Fruit fly (Drosophila melanogaster) whole organism, embryonic: ENCODE data around the gene Prosbeta2R2.

ENCODE experiments used
- Antp ChIP-seq: fragments of 200-800 bp; sonication (Bioruptor generic); optimal IDR thresholded peaks from 3 replicates; lab custom pipeline; 2016; ENCODE audit warnings: missing biosample characterization, missing genetic modification characterization
- Asciz ChIP-seq: fragments of 200-800 bp; sonication (Bioruptor generic); optimal IDR thresholded peaks from 2 replicates; lab custom pipeline; 2017; ENCODE audit warnings: missing biosample characterization, mild to moderate bottlenecking, missing genetic modification characterization, missing genetic modification reagents
- Awh ChIP-seq: fragments of 200-800 bp; sonication (Bioruptor generic); IDR thresholded peaks from 2 replicates; pipeline ENCODE4, ENCODE4 v1.3.6; 2022; ENCODE audit warnings: missing biosample characterization, missing genetic modification characterization
- CG10147 ChIP-seq: fragments of 200-800 bp; sonication (Bioruptor generic); optimal IDR thresholded peaks from 2 replicates; lab custom pipeline; 2019; ENCODE audit warnings: missing biosample characterization, mild to moderate bottlenecking, missing genetic modification characterization, moderate library complexity
- CG10267 ChIP-seq: fragments of 200-800 bp; sonication (Bioruptor generic); optimal IDR thresholded peaks from 2 replicates; lab custom pipeline; 2018; ENCODE audit warnings: missing biosample characterization, mild to moderate bottlenecking, missing genetic modification characterization, moderate library complexity
- CG10274 ChIP-seq: fragments of 200-800 bp; sonication (Bioruptor generic); optimal IDR thresholded peaks from 3 replicates; lab custom pipeline; 2017; ENCODE audit warnings: missing biosample characterization, mild to moderate bottlenecking, missing genetic modification characterization
- CG12104 ChIP-seq: fragments of 200-800 bp; sonication (Bioruptor generic); optimal IDR thresholded peaks from 3 replicates; lab custom pipeline; 2016; ENCODE audit warnings: missing biosample characterization, missing genetic modification characterization
- CG12299 ChIP-seq: fragments of 200-800 bp; sonication (Bioruptor generic); optimal IDR thresholded peaks from 2 replicates; lab custom pipeline; 2018; ENCODE audit warnings: missing biosample characterization, mild to moderate bottlenecking, missing genetic modification characterization
- CG12391 ChIP-seq: fragments of 200-800 bp; sonication (Bioruptor generic); optimal IDR thresholded peaks from 3 replicates; lab custom pipeline; 2018; ENCODE audit warnings: missing biosample characterization, mild to moderate bottlenecking, missing genetic modification characterization, moderate library complexity
- CG13296 ChIP-seq: fragments of 200-800 bp; sonication (Bioruptor generic); optimal IDR thresholded peaks from 3 replicates; lab custom pipeline; 2018; ENCODE audit warnings: missing biosample characterization, mild to moderate bottlenecking, missing genetic modification characterization
- CG13894 ChIP-seq: fragments of 200-800 bp; sonication (Bioruptor generic); optimal IDR thresholded peaks from 3 replicates; lab custom pipeline; 2018; ENCODE audit warnings: missing biosample characterization, mild to moderate bottlenecking, missing genetic modification characterization, moderate library complexity
- CG15011 ChIP-seq: fragments of 200-800 bp; sonication (Bioruptor generic); optimal IDR thresholded peaks from 3 replicates; lab custom pipeline; 2018; ENCODE audit warnings: missing biosample characterization, mild to moderate bottlenecking, missing genetic modification characterization
- CG15269 ChIP-seq: fragments of 200-800 bp; sonication (Bioruptor generic); optimal IDR thresholded peaks from 2 replicates; lab custom pipeline; 2018; ENCODE audit warnings: missing biosample characterization, mild to moderate bottlenecking, missing genetic modification characterization, moderate library complexity
- CG17359 ChIP-seq: fragments of 200-800 bp; sonication (Bioruptor generic); optimal IDR thresholded peaks from 3 replicates; lab custom pipeline; 2018; ENCODE audit warnings: missing biosample characterization, mild to moderate bottlenecking, missing genetic modification characterization, moderate library complexity
- CG17361 ChIP-seq: fragments of 200-800 bp; sonication (Bioruptor generic); IDR thresholded peaks from 3 replicates; pipeline ENCODE4 v1.3.6; 2022; ENCODE audit warnings: missing biosample characterization, missing genetic modification characterization
- CG17385 ChIP-seq: fragments of 200-800 bp; sonication (Bioruptor generic); optimal IDR thresholded peaks from 3 replicates; lab custom pipeline; 2018; ENCODE audit warnings: missing biosample characterization, mild to moderate bottlenecking, missing genetic modification characterization
- CG18011 ChIP-seq: fragments of 200-800 bp; sonication (Bioruptor generic); optimal IDR thresholded peaks from 2 replicates; lab custom pipeline; 2017; ENCODE audit warnings: missing biosample characterization, missing genetic modification characterization, mild to moderate bottlenecking, moderate library complexity, missing genotype
- CG2120 ChIP-seq: fragments of 200-800 bp; sonication (Bioruptor generic); optimal IDR thresholded peaks from 3 replicates; lab custom pipeline; 2016; ENCODE audit warnings: missing biosample characterization, missing genetic modification characterization
- CG2202 ChIP-seq: fragments of 200-800 bp; sonication (Bioruptor generic); optimal IDR thresholded peaks from 2 replicates; lab custom pipeline; 2018; ENCODE audit warnings: missing biosample characterization, mild to moderate bottlenecking, missing genetic modification characterization
- CG2712 ChIP-seq: fragments of 200-800 bp; optimal IDR thresholded peaks from 3 replicates; lab custom pipeline; 2019; ENCODE audit warnings: missing biosample characterization, mild to moderate bottlenecking, missing genetic modification characterization, moderate library complexity
- CG31441 ChIP-seq: fragments of 200-800 bp; sonication (Bioruptor generic); IDR thresholded peaks from 2 replicates; pipeline ENCODE4 v1.3.6; 2022; ENCODE audit warnings: missing biosample characterization, missing genetic modification characterization
- CG33213 ChIP-seq: fragments of 200-800 bp; sonication (Bioruptor generic); optimal IDR thresholded peaks from 3 replicates; lab custom pipeline; 2016; ENCODE audit warnings: missing biosample characterization, missing genetic modification characterization
- CG3407 ChIP-seq: fragments of 200-800 bp; sonication (Bioruptor generic); optimal IDR thresholded peaks from 2 replicates; lab custom pipeline; 2018; ENCODE audit warnings: missing biosample characterization, mild to moderate bottlenecking, missing genetic modification characterization
- CG6791 ChIP-seq: fragments of 200-800 bp; sonication (Bioruptor generic); IDR thresholded peaks from 3 replicates; pipeline ENCODE4 v1.3.6; 2022; ENCODE audit warnings: missing biosample characterization, missing genetic modification characterization; ENCODE audit not compliant: partially characterized antibody
- CG9727 ChIP-seq: fragments of 200-800 bp; sonication (Bioruptor generic); optimal IDR thresholded peaks from 3 replicates; lab custom pipeline; 2017; ENCODE audit warnings: missing biosample characterization, mild to moderate bottlenecking, missing genetic modification characterization
- D19A ChIP-seq: fragments of 200-800 bp; optimal IDR thresholded peaks from 3 replicates; lab custom pipeline; 2019; ENCODE audit warnings: missing biosample characterization, mild to moderate bottlenecking, missing genetic modification characterization, moderate library complexity
- D19B ChIP-seq: fragments of 200-800 bp; sonication (Bioruptor generic); optimal IDR thresholded peaks from 2 replicates; lab custom pipeline; 2017; ENCODE audit warnings: missing biosample characterization, mild to moderate bottlenecking, missing genetic modification characterization
- Fer1 ChIP-seq: fragments of 200-800 bp; sonication (Bioruptor generic); optimal IDR thresholded peaks from 2 replicates; lab custom pipeline; 2017; ENCODE audit warnings: missing biosample characterization, mild to moderate bottlenecking, missing genetic modification characterization
- GATAe ChIP-seq: fragments of 200-800 bp; sonication (Bioruptor generic); conservative IDR thresholded peaks from 2 replicates; pipeline ENCODE4 v1.3.6; 2022; ENCODE audit warnings: missing biosample characterization, missing genetic modification characterization
- Lpt ChIP-seq: fragments of >200 bp; optimal IDR thresholded peaks from 2 replicates; lab custom pipeline; 2018; ENCODE audit warnings: missing biosample characterization, missing genetic modification characterization
- Oli ChIP-seq: fragments of 200-800 bp; sonication (Bioruptor generic); optimal IDR thresholded peaks from 2 replicates; lab custom pipeline; 2018; ENCODE audit warnings: missing biosample characterization, mild to moderate bottlenecking, missing genetic modification characterization, moderate library complexity
- Side ChIP-seq: fragments of 200-800 bp; sonication (Bioruptor generic); optimal IDR thresholded peaks from 2 replicates; lab custom pipeline; 2016; ENCODE audit warnings: missing biosample characterization, missing genetic modification characterization
- Taf1 ChIP-seq: fragments of 200-800 bp; sonication (Bioruptor generic); IDR thresholded peaks from 2 replicates; pipeline ENCODE4 v1.3.6; 2022; ENCODE audit warnings: missing biosample characterization, missing genetic modification characterization
- YL-1 ChIP-seq: fragments of 200-800 bp; sonication (Bioruptor generic); optimal IDR thresholded peaks from 3 replicates; lab custom pipeline; 2017; ENCODE audit warnings: missing biosample characterization, mild to moderate bottlenecking, missing genetic modification characterization
- chif ChIP-seq, 2 experiments: fragments of 200-800 bp; sonication (Bioruptor generic); optimal IDR thresholded peaks; 3 replicates each; lab custom pipeline; 2016; ENCODE audit warnings: missing biosample characterization in 2 of 2, missing genetic modification characterization in 2 of 2
- dmrt11E ChIP-seq: fragments of 200-800 bp; sonication (Bioruptor generic); optimal IDR thresholded peaks from 3 replicates; lab custom pipeline; 2018; ENCODE audit warnings: missing biosample characterization, mild to moderate bottlenecking, missing genetic modification characterization, moderate library complexity
- emc ChIP-seq: fragments of 200-800 bp; sonication (Bioruptor generic); optimal IDR thresholded peaks from 2 replicates; lab custom pipeline; 2016; ENCODE audit warnings: missing biosample characterization, missing genetic modification characterization
- grau ChIP-seq: fragments of 200-800 bp; optimal IDR thresholded peaks from 3 replicates; lab custom pipeline; 2019; ENCODE audit warnings: missing biosample characterization, mild to moderate bottlenecking, missing genetic modification characterization, moderate library complexity
- mam ChIP-seq: fragments of 200-800 bp; sonication (Bioruptor generic); optimal IDR thresholded peaks from 3 replicates; lab custom pipeline; 2016; ENCODE audit warnings: missing biosample characterization, missing genetic modification characterization
- otp ChIP-seq: fragments of 200-800 bp; sonication (Bioruptor generic); IDR thresholded peaks from 3 replicates; pipeline ENCODE4, ENCODE4 v1.3.6; 2022; ENCODE audit warnings: missing biosample characterization, missing genetic modification characterization
- row ChIP-seq: fragments of 200-800 bp; sonication (Bioruptor generic); IDR thresholded peaks from 3 replicates; pipeline ENCODE4 v1.3.6; 2022; ENCODE audit warnings: missing biosample characterization, missing genetic modification characterization
- sens ChIP-seq: fragments of 200-800 bp; sonication (Bioruptor generic); peaks from one replicate; lab custom pipeline; 2016; ENCODE audit warnings: missing biosample characterization, missing genetic modification characterization
- sima ChIP-seq: fragments of 200-800 bp; sonication (Bioruptor generic); optimal IDR thresholded peaks from 2 replicates; lab custom pipeline; 2016; ENCODE audit warnings: missing biosample characterization, missing genetic modification characterization
- sna ChIP-seq: fragments of 200-800 bp; sonication (Bioruptor generic); IDR thresholded peaks from 2 replicates; pipeline ENCODE4 v1.3.6; 2022; ENCODE audit warnings: missing biosample characterization, missing genetic modification characterization; ENCODE audit not compliant: partially characterized antibody
- tna ChIP-seq: fragments of 200-800 bp; sonication (Bioruptor generic); IDR thresholded peaks from 2 replicates; pipeline ENCODE4 v1.3.6; 2022; ENCODE audit warnings: missing biosample characterization, missing genetic modification characterization; ENCODE audit not compliant: partially characterized antibody
- vvl ChIP-seq: fragments of 200-800 bp; sonication (Bioruptor generic); IDR thresholded peaks from 2 replicates; pipeline ENCODE4 v1.3.6; 2022; ENCODE audit warnings: missing biosample characterization, missing genetic modification characterization
- z ChIP-seq: fragments of 200-800 bp; sonication (Bioruptor generic); IDR thresholded peaks from 3 replicates; pipeline ENCODE4 v1.3.6; 2022; ENCODE audit warnings: missing biosample characterization, missing genetic modification characterization

The Prosbeta2R2 gene

DNA sequence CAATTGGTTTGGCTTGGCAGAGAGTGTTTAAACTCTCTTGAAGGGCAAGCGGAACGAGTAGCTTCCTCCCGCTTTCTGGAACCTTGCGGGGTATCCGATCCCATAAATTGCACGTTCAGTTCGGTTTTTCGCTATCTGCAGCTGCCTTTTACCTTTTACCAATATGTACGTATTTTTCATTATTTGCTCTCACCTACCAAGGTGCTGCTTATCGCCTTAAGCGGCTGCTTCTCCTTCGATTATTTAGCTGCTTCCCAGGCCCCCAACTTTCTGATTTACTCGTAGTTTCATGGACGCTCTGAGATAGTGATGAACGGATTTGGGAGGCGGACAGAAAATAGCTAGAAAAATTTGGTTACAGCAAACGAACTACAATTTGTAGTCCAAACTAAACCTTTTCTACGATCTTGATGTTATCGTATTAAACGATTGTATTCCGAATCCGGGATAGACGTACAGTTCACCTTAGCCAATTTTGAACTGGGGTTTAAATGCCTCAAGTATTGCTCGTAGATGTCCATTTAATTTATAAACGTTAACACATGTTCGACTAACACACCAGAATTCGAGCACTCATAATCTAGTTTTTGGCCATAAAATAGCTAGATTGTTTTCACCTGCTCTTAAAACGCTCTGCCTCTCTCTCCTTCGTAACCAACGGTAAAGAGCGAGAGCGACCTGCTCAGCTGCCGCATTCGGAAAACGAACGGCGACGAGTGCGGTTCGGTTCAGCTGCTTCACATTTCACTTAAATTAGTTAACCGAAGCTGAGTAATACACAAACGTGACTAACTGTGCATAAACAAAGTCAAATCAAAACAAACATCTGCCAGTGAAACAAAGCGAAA lies 45.1 kb upstream of the Prosbeta2R2 start (continued):
- TF ChIP-seq emc (GFP tag; lab: Kevin White, UChicago): peak; percentile 20
- TF ChIP-seq CG6791 (GFP tag; lab: Robert Waterston, UW): 0 out of 3 replicates have a peak, but pooled peaks have one; percentile 7
- peak; percentile 32 for TF ChIP-seq CG10267 (tag; lab: Kevin White, UChicago)
- peak; percentile 2 for TF ChIP-seq Asciz (GFP tag; lab: Kevin White, UChicago)
- TF ChIP-seq CG10147: peak; percentile 58
- TF ChIP-seq vvl (GFP tag; lab: Robert Waterston, UW): peak; percentile 53
- peak; percentile 67 for TF ChIP-seq grau (tag; lab: Kevin White, UChicago)
- TF ChIP-seq chif (GFP tag; optimal IDR thresholded peaks at IDR 0.05; lab: Kevin White, UChicago): peak; percentile 15 to 16
- TF ChIP-seq z (GFP tag; lab: Robert Waterston, UW): no peak
- TF ChIP-seq Antp: peak; percentile 42
- peak; percentile 8 for TF ChIP-seq mam (GFP tag; lab: Kevin White, UChicago)
- TF ChIP-seq CG2120 (GFP tag; lab: Kevin White, UChicago): peak; percentile 61
- TF ChIP-seq CG12299: peak; percentile 24
- TF ChIP-seq otp: no peak
- peak; percentile 58 for TF ChIP-seq Fer1 (GFP tag; lab: Kevin White, UChicago)
- TF ChIP-seq Side (GFP tag; lab: Kevin White, UChicago): peak; percentile 29
- TF ChIP-seq CG31441 (GFP tag; lab: Robert Waterston, UW): 0 out of 2 replicates have a peak, but pooled peaks have one; percentile 23
- peak; percentile 45 for TF ChIP-seq Oli (tag; lab: Kevin White, UChicago)
- peak; percentile 51 for TF ChIP-seq CG15269 (tag; lab: Kevin White, UChicago)
- TF ChIP-seq Lpt (GFP tag; lab: Kevin White, UChicago): no peak
- peak; percentile 19 for TF ChIP-seq dmrt11E (tag; lab: Kevin White, UChicago)
- TF ChIP-seq CG9727 (GFP tag; lab: Kevin White, UChicago): peak; percentile 46
- peak; percentile 25 for TF ChIP-seq CG10274 (GFP tag; lab: Kevin White, UChicago)
- TF ChIP-seq CG13296 (GFP tag; lab: Kevin White, UChicago): peak; percentile 54
- no peak for TF ChIP-seq YL-1 (GFP tag; lab: Kevin White, UChicago)
- TF ChIP-seq Awh (GFP tag; lab: Robert Waterston, UW): no peak
- TF ChIP-seq CG17359 (tag; lab: Kevin White, UChicago): peak; percentile 18
- TF ChIP-seq sens (GFP tag; lab: Kevin White, UChicago): peak; percentile 86
- TF ChIP-seq CG13894 (tag; lab: Kevin White, UChicago): peak; percentile 35
- TF ChIP-seq tna (GFP tag; lab: Robert Waterston, UW): 0 out of 2 replicates have a peak, but pooled peaks have one; percentile 34
- peak; percentile 39 for TF ChIP-seq D19B (GFP tag; lab: Kevin White, UChicago)
- TF ChIP-seq row (GFP tag; lab: Robert Waterston, UW): peak; percentile 96
- peak; percentile 55 for TF ChIP-seq CG12391 (tag; lab: Kevin White, UChicago)
- TF ChIP-seq sima (GFP tag; lab: Kevin White, UChicago): no peak
- no peak for TF ChIP-seq CG15011 (GFP tag; lab: Kevin White, UChicago)
- TF ChIP-seq Taf1 (GFP tag; lab: Robert Waterston, UW): 0 out of 2 replicates have a peak, but pooled peaks have one; percentile 9
- peak; percentile 31 for TF ChIP-seq D19A
- no peak for TF ChIP-seq CG18011
- TF ChIP-seq sna: no peak; the same call in 1 of the 2 replicates
- peak; percentile 72; the same call in 2 of the 3 replicates for TF ChIP-seq CG17361 (GFP tag; lab: Robert Waterston, UW)
- no peak for TF ChIP-seq GATAe
- TF ChIP-seq CG3407: no peak
- no peak for TF ChIP-seq CG2202 (tag; lab: Kevin White, UChicago)
- TF ChIP-seq CG17385 (GFP tag; lab: Kevin White, UChicago): peak; percentile 52
- peak; percentile 32 for TF ChIP-seq CG12104 (GFP tag; lab: Kevin White, UChicago)
- TF ChIP-seq CG2712 (tag; lab: Kevin White, UChicago): peak; percentile 45
- TF ChIP-seq CG33213 (GFP tag; lab: Kevin White, UChicago): peak; percentile 31
